Worm (Caenorhabditis elegans): ENCODE measurements around the gene srb-5.

DNA sequence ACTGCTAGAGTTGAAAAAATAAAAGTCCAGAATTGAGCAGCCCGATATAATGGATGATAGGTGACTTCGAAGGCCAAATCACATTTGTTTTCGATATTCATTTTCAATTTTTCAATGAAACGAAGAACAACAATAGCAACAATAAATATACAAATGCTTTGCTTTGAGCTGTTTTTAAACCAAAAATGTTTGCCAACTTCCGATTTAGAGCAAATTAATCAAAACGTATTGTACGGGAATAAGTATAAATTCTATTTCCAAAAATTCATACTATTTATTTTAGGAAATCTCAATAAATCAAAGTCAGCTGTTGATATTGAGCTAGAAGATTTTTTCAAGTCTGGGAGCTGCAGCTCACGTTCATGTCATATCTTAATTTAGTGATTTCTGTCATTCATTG is 7.7 kb upstream of the srb-5 start, which contains the start of gene srb-1:
- TF ChIP-seq snpc-4 (GFP tag; optimal IDR thresholded peaks at IDR 0.05) (no peak), snpc-4 (tag; optimal IDR thresholded peaks at IDR 0.05) (no peak), ama-1 (optimal IDR thresholded peaks at IDR 0.05) (no peak), ama-1 (GFP tag; optimal IDR thresholded peaks at IDR 0.05) (no peak), ztf-25 (GFP tag; IDR thresholded peaks at IDR 0.05) (no peak), chd-7 (tag; optimal IDR thresholded peaks at IDR 0.05) (no peak)
